Worm (Caenorhabditis elegans): ENCODE results near the gene cpf-2.

The cpf-2 gene

ce11 chrIII:13258163-13258562 lies 10.5 kb downstream of the cpf-2 start (continued):
- peak in 1 of 2 experiments; percentile 58 for TF ChIP-seq ztf-11 (tag; optimal IDR thresholded peaks at IDR 0.05)

DNA sequence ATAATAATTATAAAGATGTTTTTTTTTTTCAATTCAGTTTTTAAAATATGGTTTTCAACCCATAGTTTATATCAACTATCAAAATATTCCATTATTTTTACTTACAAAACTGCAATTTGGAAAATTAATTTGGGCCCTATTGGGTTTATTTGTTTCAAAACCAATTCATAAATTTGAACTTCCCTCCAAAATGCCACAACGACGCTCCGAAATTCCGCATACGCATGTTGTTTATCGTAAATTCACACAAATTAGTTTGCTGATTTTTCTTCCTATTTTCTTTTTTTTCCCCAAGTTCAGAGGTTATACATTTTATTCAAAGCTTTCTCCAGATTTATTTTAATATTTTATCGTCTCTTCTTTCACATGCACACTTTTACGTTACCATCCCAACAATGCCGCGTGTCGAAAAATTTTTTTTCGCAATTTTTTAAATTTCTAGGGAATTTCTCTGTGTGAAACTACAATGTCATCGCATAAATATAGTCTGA lies 12.2 kb downstream of the cpf-2 start, which contains the start of gene F56A8.3:
TSS of gene F56A8.3 (plus strand) at position 441 of the 491 bp plus-strand sequence.
- peak; percentile 83 to 91 for TF ChIP-seq lsy-2 (tag; optimal IDR thresholded peaks at IDR 0.05)
- TF ChIP-seq ztf-11 (tag; optimal IDR thresholded peaks at IDR 0.05), result no peak
- TF ChIP-seq unc-86 (tag; optimal IDR thresholded peaks at IDR 0.05), result peak; percentile 19
- TF ChIP-seq efl-3 (GFP tag; optimal IDR thresholded peaks at IDR 0.05), result no peak
- peak; percentile 75 for TF ChIP-seq mep-1 (tag; optimal IDR thresholded peaks at IDR 0.05)
- TF ChIP-seq nhr-47 (tag; optimal IDR thresholded peaks at IDR 0.05), result peak; percentile 84
- peak in 1 of 2 experiments; percentile 60 for TF ChIP-seq mdl-1 (tag; optimal IDR thresholded peaks at IDR 0.05)
- no peak for TF ChIP-seq pag-3 (tag; optimal IDR thresholded peaks at IDR 0.05; ENCODE audit: borderline replicate concordance, insufficient read depth)
- TF ChIP-seq unc-98 (GFP tag; IDR thresholded peaks at IDR 0.05), result no peak
- peak; percentile 74 for TF ChIP-seq nhr-85 (tag)
- TF ChIP-seq efl-1 (optimal IDR thresholded peaks at IDR 0.05), result peak; percentile 99 to 100
- peak; percentile 99 to 100 for TF ChIP-seq efl-1 (GFP tag; optimal IDR thresholded peaks at IDR 0.05 in 1 of 2)
- no peak for TF ChIP-seq ceh-8 (GFP tag; optimal IDR thresholded peaks at IDR 0.05)
- no peak for TF ChIP-seq nhr-28 (tag; optimal IDR thresholded peaks at IDR 0.05)
- TF ChIP-seq ces-1 (GFP tag; optimal IDR thresholded peaks at IDR 0.05), result no peak
- TF ChIP-seq nhr-90 (tag; optimal IDR thresholded peaks at IDR 0.05; ENCODE audit: poor library complexity), result peak; percentile 80
- peak; percentile 81 for TF ChIP-seq rnt-1 (tag; optimal IDR thresholded peaks at IDR 0.05)
- peak; percentile 7 for TF ChIP-seq nhr-12 (tag; optimal IDR thresholded peaks at IDR 0.05)
- peak; percentile 32 for TF ChIP-seq nhr-237 (tag; optimal IDR thresholded peaks at IDR 0.05)
- TF ChIP-seq dsc-1 (tag; optimal IDR thresholded peaks at IDR 0.05), result peak; percentile 78
- TF ChIP-seq lin-39 (tag; optimal IDR thresholded peaks at IDR 0.05), result peak; percentile 82
- peak; percentile 49 for TF ChIP-seq ama-1 (optimal IDR thresholded peaks at IDR 0.05)
- TF ChIP-seq egl-13 (tag; optimal IDR thresholded peaks at IDR 0.05), result no peak
- TF ChIP-seq fos-1 (tag; optimal IDR thresholded peaks at IDR 0.05), result peak; percentile 33
- no peak for TF ChIP-seq fkh-10 (GFP tag; optimal IDR thresholded peaks at IDR 0.05)
- no peak for TF ChIP-seq zag-1 (tag; optimal IDR thresholded peaks at IDR 0.05)
- TF ChIP-seq hpl-2 (GFP tag; optimal IDR thresholded peaks at IDR 0.05), result peak; percentile 31
- no peak for TF ChIP-seq sup-37 (GFP tag; optimal IDR thresholded peaks at IDR 0.05)
- TF ChIP-seq pax-3 (tag; optimal IDR thresholded peaks at IDR 0.05), result peak; percentile 16
- peak; percentile 68 for TF ChIP-seq nhr-19 (GFP tag; conservative IDR thresholded peaks at IDR 0.05)
- TF ChIP-seq Y116A8C.19 (tag; optimal IDR thresholded peaks at IDR 0.05; ENCODE audit: borderline replicate concordance), result no peak
- TF ChIP-seq ceh-90 (tag; optimal IDR thresholded peaks at IDR 0.05), result no peak
- TF ChIP-seq nhr-11 (tag; optimal IDR thresholded peaks at IDR 0.05), result no peak
- peak; percentile 69 for TF ChIP-seq nhr-20 (tag; optimal IDR thresholded peaks at IDR 0.05)
- no peak for TF ChIP-seq fkh-8 (tag; optimal IDR thresholded peaks at IDR 0.05)
- no peak for TF ChIP-seq alr-1 (tag; optimal IDR thresholded peaks at IDR 0.05; ENCODE audit: borderline replicate concordance)
- TF ChIP-seq ztf-4 (tag; optimal IDR thresholded peaks at IDR 0.05), result peak; percentile 65
- TF ChIP-seq unc-62 (GFP tag; optimal IDR thresholded peaks at IDR 0.05), result no peak
- peak; percentile 52 to 76 (median 58) for TF ChIP-seq ceh-82 (tag; optimal IDR thresholded peaks at IDR 0.05)
- TF ChIP-seq vab-15 (tag; optimal IDR thresholded peaks at IDR 0.05), result peak; percentile 84
- TF ChIP-seq unc-30 (tag; optimal IDR thresholded peaks at IDR 0.05), result no peak
- peak; percentile 60 for TF ChIP-seq irx-1 (tag; optimal IDR thresholded peaks at IDR 0.05)
- no peak for TF ChIP-seq mef-2 (tag; optimal IDR thresholded peaks at IDR 0.05)
- no peak for TF ChIP-seq ceh-88 (GFP tag; IDR thresholded peaks at IDR 0.05)
- no peak for TF ChIP-seq fkh-4 (tag; optimal IDR thresholded peaks at IDR 0.05; ENCODE audit: borderline replicate concordance)
- TF ChIP-seq elt-3 (tag; optimal IDR thresholded peaks at IDR 0.05), result peak in 1 of 6 experiments; percentile 26
- TF ChIP-seq lin-13 (GFP tag; optimal IDR thresholded peaks at IDR 0.05), result peak; percentile 55
- peak; percentile 78 for TF ChIP-seq tbx-2 (tag; optimal IDR thresholded peaks at IDR 0.05)
- TF ChIP-seq hlh-17 (GFP tag; optimal IDR thresholded peaks at IDR 0.05; ENCODE audit: borderline replicate concordance), result no peak
- TF ChIP-seq swsn-7 (tag; optimal IDR thresholded peaks at IDR 0.05), result peak; percentile 76

All from whole organism, L1 larva.